Fruit fly (Drosophila melanogaster) whole organism, embryonic: Measurements from ENCODE around the gene UQCR-C1.

ENCODE experiments used
- BEAF-32 ChIP-seq: fragments of 200-800 bp; sonication (Bioruptor generic); optimal IDR thresholded peaks from 3 replicates; lab custom pipeline; 2017; ENCODE audit warnings: missing biosample characterization, missing genetic modification characterization, mild to moderate bottlenecking, moderate library complexity, missing genetic modification reagents
- Blimp-1 ChIP-seq: fragments of 200-800 bp; sonication (Bioruptor generic); optimal IDR thresholded peaks from 3 replicates; lab custom pipeline; 2018; ENCODE audit warnings: missing biosample characterization, missing genetic modification characterization, mild to moderate bottlenecking, moderate library complexity, missing genetic modification reagents
- CG1024 ChIP-seq: fragments of 200-800 bp; sonication (Bioruptor generic); IDR thresholded peaks from 2 replicates; pipeline ENCODE4 v1.3.6; 2022; ENCODE audit warnings: missing biosample characterization, missing genetic modification characterization
- CG13624 ChIP-seq: fragments of 200-800 bp; sonication (Bioruptor generic); optimal IDR thresholded peaks from 2 replicates; lab custom pipeline; 2016; ENCODE audit warnings: missing biosample characterization, missing genetic modification characterization
- CG16779 ChIP-seq: fragments of 200-800 bp; sonication (Bioruptor generic); IDR thresholded peaks from 2 replicates; pipeline ENCODE4 v1.3.6; 2022; ENCODE audit warnings: missing biosample characterization, missing genetic modification characterization
- CG17328 ChIP-seq: fragments of 200-800 bp; sonication (Bioruptor generic); IDR thresholded peaks from 2 replicates; pipeline ENCODE4 v1.3.6; 2022; ENCODE audit warnings: missing biosample characterization, missing genetic modification characterization
- CG17612 ChIP-seq: fragments of 200-800 bp; sonication (Bioruptor generic); IDR thresholded peaks from 2 replicates; pipeline ENCODE4 v1.3.6; 2022; ENCODE audit warnings: missing biosample characterization, missing genetic modification characterization
- CG17829 ChIP-seq: fragments of 200-800 bp; optimal IDR thresholded peaks from 2 replicates; lab custom pipeline; 2019; ENCODE audit warnings: missing biosample characterization, mild to moderate bottlenecking, missing genetic modification characterization, moderate library complexity
- CG1832 ChIP-seq: fragments of 200-800 bp; sonication (Bioruptor generic); optimal IDR thresholded peaks from 2 replicates; lab custom pipeline; 2017; ENCODE audit warnings: missing biosample characterization, mild to moderate bottlenecking, missing genetic modification characterization, inconsistent platforms
- CG32772 ChIP-seq: fragments of 200-800 bp; sonication (Bioruptor generic); IDR thresholded peaks from 2 replicates; pipeline ENCODE4 v1.3.6; 2022; ENCODE audit warnings: missing biosample characterization, missing genetic modification characterization
- CG4424 ChIP-seq: fragments of 200-800 bp; sonication (Bioruptor generic); optimal IDR thresholded peaks from 3 replicates; lab custom pipeline; 2016; ENCODE audit warnings: missing biosample characterization, missing genetic modification characterization
- CG7357 ChIP-seq: fragments of 200-800 bp; sonication (Bioruptor generic); IDR thresholded peaks from 3 replicates; pipeline ENCODE4 v1.3.6; 2022; ENCODE audit warnings: missing biosample characterization, missing genetic modification characterization
- CG9876 ChIP-seq: fragments of 200-800 bp; sonication (Bioruptor generic); optimal IDR thresholded peaks from 2 replicates; lab custom pipeline; 2016; ENCODE audit warnings: missing biosample characterization, missing genetic modification characterization
- Dek ChIP-seq: fragments of 200-800 bp; sonication (Bioruptor generic); optimal IDR thresholded peaks from 3 replicates; lab custom pipeline; 2019; ENCODE audit warnings: missing biosample characterization, mild to moderate bottlenecking, missing genetic modification characterization, moderate library complexity
- E2f1 ChIP-seq: fragments of 200-800 bp; sonication (Bioruptor generic); IDR thresholded peaks from 2 replicates; pipeline ENCODE4 v1.3.6; 2022; ENCODE audit warnings: missing biosample characterization, missing genetic modification characterization
- Ets65A ChIP-seq: fragments of 200-800 bp; sonication (Bioruptor generic); peaks from one replicate; lab custom pipeline; 2016; ENCODE audit warnings: missing biosample characterization, missing genetic modification characterization
- MTF-1 ChIP-seq: fragments of 200-800 bp; sonication (Bioruptor generic); optimal IDR thresholded peaks from 2 replicates; lab custom pipeline; 2018; ENCODE audit warnings: missing biosample characterization, mild to moderate bottlenecking, missing genetic modification characterization, borderline replicate concordance
- Myb ChIP-seq: fragments of 200-800 bp; sonication (Bioruptor generic); optimal IDR thresholded peaks from 2 replicates; lab custom pipeline; 2016; ENCODE audit warnings: missing biosample characterization, missing genetic modification characterization
- NFAT ChIP-seq: fragments of 200-800 bp; sonication (Bioruptor generic); IDR thresholded peaks from 2 replicates; pipeline ENCODE4 v1.3.6; 2022; ENCODE audit warnings: missing biosample characterization, missing genetic modification characterization
- Pdp1 ChIP-seq, 2 experiments: fragments of 200-800 bp; sonication (Bioruptor generic); optimal IDR thresholded peaks; 3 replicates each; lab custom pipeline; 2016; ENCODE audit warnings: missing biosample characterization in 2 of 2, missing genetic modification characterization in 2 of 2, mild to moderate bottlenecking in 1 of 2, moderate library complexity in 1 of 2
- Ptx1 ChIP-seq: fragments of 200-800 bp; sonication (Bioruptor generic); IDR thresholded peaks from 2 replicates; pipeline ENCODE4 v1.3.6; 2022; ENCODE audit warnings: missing biosample characterization, missing genetic modification characterization
- Sox102F ChIP-seq: fragments of 200-800 bp; sonication (Bioruptor generic); optimal IDR thresholded peaks from 2 replicates; lab custom pipeline; 2018; ENCODE audit warnings: missing biosample characterization, mild to moderate bottlenecking, missing genetic modification characterization, moderate library complexity
- Taf1 ChIP-seq: fragments of 200-800 bp; sonication (Bioruptor generic); IDR thresholded peaks from 2 replicates; pipeline ENCODE4 v1.3.6; 2022; ENCODE audit warnings: missing biosample characterization, missing genetic modification characterization
- Xbp1 ChIP-seq: fragments of 200-800 bp; sonication (Bioruptor generic); optimal IDR thresholded peaks from 3 replicates; lab custom pipeline; 2016; ENCODE audit warnings: missing biosample characterization, mild to moderate bottlenecking, missing genetic modification characterization
- cad ChIP-seq: fragments of >200 bp; optimal IDR thresholded peaks from 2 replicates; lab custom pipeline; 2017; ENCODE audit warnings: missing biosample characterization, missing genetic modification characterization
- chif ChIP-seq, 2 experiments: fragments of 200-800 bp; sonication (Bioruptor generic); optimal IDR thresholded peaks; 3 replicates each; lab custom pipeline; 2016; ENCODE audit warnings: missing biosample characterization in 2 of 2, missing genetic modification characterization in 2 of 2
- chn ChIP-seq: fragments of 200-800 bp; sonication (Bioruptor generic); optimal IDR thresholded peaks from 2 replicates; lab custom pipeline; 2016; ENCODE audit warnings: missing biosample characterization, missing genetic modification characterization
- ci ChIP-seq: fragments of 200-800 bp; sonication (Bioruptor generic); IDR thresholded peaks from 3 replicates; pipeline ENCODE4 v1.3.6; 2022; ENCODE audit warnings: missing biosample characterization, missing genetic modification characterization
- dmrt99B ChIP-seq: fragments of 200-800 bp; sonication (Bioruptor generic); optimal IDR thresholded peaks from 2 replicates; lab custom pipeline; 2018; ENCODE audit warnings: missing biosample characterization, mild to moderate bottlenecking, missing genetic modification characterization, moderate library complexity
- ewg ChIP-seq: fragments of 200-800 bp; sonication (Bioruptor generic); optimal IDR thresholded peaks from 3 replicates; lab custom pipeline; 2017; ENCODE audit warnings: mild to moderate bottlenecking, missing biosample characterization, missing genetic modification reagents, missing genetic modification characterization
- gem ChIP-seq: fragments of 200-800 bp; sonication (Bioruptor generic); optimal IDR thresholded peaks from 2 replicates; lab custom pipeline; 2019; ENCODE audit warnings: missing biosample characterization, mild to moderate bottlenecking, missing genetic modification characterization, moderate library complexity
- ham ChIP-seq: fragments of 200-800 bp; sonication (Bioruptor generic); IDR thresholded peaks from 2 replicates; pipeline ENCODE4 v1.3.6; 2022; ENCODE audit warnings: missing biosample characterization, missing genetic modification characterization
- kay ChIP-seq: fragments of 200-800 bp; sonication (Bioruptor generic); optimal IDR thresholded peaks from 2 replicates; lab custom pipeline; 2016; ENCODE audit warnings: missing biosample characterization, missing genetic modification characterization
- lbe ChIP-seq: fragments of 200-800 bp; sonication (Bioruptor generic); optimal IDR thresholded peaks from 2 replicates; lab custom pipeline; 2016; ENCODE audit warnings: missing biosample characterization, mild to moderate bottlenecking, missing genetic modification characterization
- lmd ChIP-seq: fragments of 200-800 bp; sonication (Bioruptor generic); IDR thresholded peaks from 2 replicates; pipeline ENCODE4 v1.3.6; 2022; ENCODE audit warnings: missing biosample characterization, missing genetic modification characterization
- nom ChIP-seq: fragments of 200-800 bp; sonication (Bioruptor generic); optimal IDR thresholded peaks from 2 replicates; lab custom pipeline; 2017; ENCODE audit warnings: missing biosample characterization, missing genetic modification characterization, mild to moderate bottlenecking, moderate library complexity, missing genetic modification reagents
- pho ChIP-seq: fragments of 200-800 bp; sonication (Bioruptor generic); optimal IDR thresholded peaks from 2 replicates; lab custom pipeline; 2016; ENCODE audit warnings: missing biosample characterization, missing genetic modification characterization
- prd ChIP-seq, 3 experiments: fragments of >200 bp in 2 of 3; fragments of 200-800 bp in 1 of 3; sonication (Bioruptor generic) in 1 of 3; optimal IDR thresholded peaks in 2 of 3; IDR thresholded peaks in 1 of 3; 2 replicates in 2 of 3; 3 replicates in 1 of 3; pipeline versions ENCODE4 v1.3.6 to Lab custom; 2017 to 2022; ENCODE audit warnings: missing biosample characterization in 1 of 3, missing genetic modification characterization in 1 of 3
- psq ChIP-seq: fragments of 200-800 bp; sonication (Bioruptor generic); optimal IDR thresholded peaks from 2 replicates; lab custom pipeline; 2017; ENCODE audit warnings: missing biosample characterization, missing genetic modification characterization
- sc ChIP-seq, 3 experiments: fragments of >200 bp in 2 of 3; fragments of 200-800 bp in 1 of 3; sonication (Bioruptor generic) in 1 of 3; optimal IDR thresholded peaks; 2 replicates in 2 of 3; 3 replicates in 1 of 3; lab custom pipeline; 2017; ENCODE audit warnings: mild to moderate bottlenecking in 1 of 3, missing biosample characterization in 1 of 3, missing genetic modification characterization in 1 of 3, missing genetic modification reagents in 1 of 3
- sens ChIP-seq: fragments of 200-800 bp; sonication (Bioruptor generic); peaks from one replicate; lab custom pipeline; 2016; ENCODE audit warnings: missing biosample characterization, missing genetic modification characterization
- so ChIP-seq: fragments of 200-800 bp; sonication (Bioruptor generic); IDR thresholded peaks from 3 replicates; pipeline ENCODE4 v1.3.6; 2022; ENCODE audit warnings: missing biosample characterization, missing genetic modification characterization
- sqz ChIP-seq: fragments of 200-800 bp; sonication (Bioruptor generic); optimal IDR thresholded peaks from 3 replicates; lab custom pipeline; 2018; ENCODE audit warnings: missing biosample characterization, mild to moderate bottlenecking, missing genetic modification characterization
- tin ChIP-seq: fragments of 200-800 bp; sonication (Bioruptor generic); optimal IDR thresholded peaks from 3 replicates; lab custom pipeline; 2016; ENCODE audit warnings: missing biosample characterization, missing genetic modification characterization
- tio ChIP-seq: fragments of 200-800 bp; sonication (Bioruptor generic); optimal IDR thresholded peaks from 2 replicates; lab custom pipeline; 2017; ENCODE audit warnings: missing biosample characterization, missing genetic modification characterization, inconsistent platforms
- tll ChIP-seq, 2 experiments: fragments of 200-800 bp in 1 of 2; fragments of >200 bp in 1 of 2; sonication (Bioruptor generic) in 1 of 2; optimal IDR thresholded peaks; 2 replicates each; lab custom pipeline; 2017 to 2019; ENCODE audit warnings: missing biosample characterization in 2 of 2, missing genetic modification characterization in 2 of 2, mild to moderate bottlenecking in 1 of 2, moderate library complexity in 1 of 2
- ttk ChIP-seq: fragments of 200-800 bp; sonication (Bioruptor generic); IDR thresholded peaks from 2 replicates; pipeline ENCODE4 v2.1.2; 2022; ENCODE audit warnings: missing biosample characterization, missing genetic modification characterization
- tx ChIP-seq: fragments of 200-800 bp; sonication (Bioruptor generic); optimal IDR thresholded peaks from 2 replicates; lab custom pipeline; 2016; ENCODE audit warnings: missing biosample characterization, missing genetic modification characterization
- wor ChIP-seq: fragments of 200-800 bp; sonication (Bioruptor generic); IDR thresholded peaks from 2 replicates; pipeline ENCODE4 v1.3.6; 2022; ENCODE audit warnings: missing biosample characterization, missing genetic modification characterization

The UQCR-C1 gene

DNA sequence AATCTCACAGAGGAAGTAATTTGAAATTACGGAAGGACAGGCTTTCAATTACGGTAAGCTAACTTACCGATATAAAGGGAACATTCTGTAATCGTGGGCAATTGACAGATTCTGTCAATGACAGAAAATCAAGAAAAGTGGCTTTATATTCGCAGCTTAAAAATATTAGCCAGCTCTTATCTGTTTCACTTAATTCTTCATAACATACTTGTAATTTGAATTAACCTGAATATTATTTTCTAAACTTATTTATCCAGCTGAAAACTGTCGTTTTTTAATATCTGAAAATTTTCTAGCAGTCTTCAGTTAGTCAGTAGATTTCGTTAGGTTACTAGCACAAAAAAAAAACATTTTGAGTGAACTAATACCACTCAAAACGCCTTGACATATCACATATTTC lies 45.3 kb upstream of the UQCR-C1 start, which contains the start of gene CG3610:
Gene CG3610 (plus strand): TSS at position 301 of the 400 bp plus-strand sequence.
- TF ChIP-seq sc (optimal IDR thresholded peaks at IDR 0.05; lab: Kevin White, UChicago) (no peak), sc (GFP tag; optimal IDR thresholded peaks at IDR 0.05; lab: Kevin White, UChicago) (no peak), lbe (GFP tag; lab: Kevin White, UChicago) (no peak), chn (no peak), Dek (tag; lab: Kevin White, UChicago) (no peak), Blimp-1 (no peak), tll (GFP tag; optimal IDR thresholded peaks at IDR 0.05; lab: Kevin White, UChicago) (no peak), nom (no peak), cad (GFP tag; lab: Kevin White, UChicago) (no peak), CG17829 (tag; lab: Kevin White, UChicago) (no peak), ewg (GFP tag; lab: Kevin White, UChicago) (no peak), kay (no peak), tx (GFP tag; lab: Kevin White, UChicago) (no peak), CG7357 (GFP tag; lab: Robert Waterston, UW) (no peak), CG17328 (GFP tag; lab: Robert Waterston, UW) (no peak), BEAF-32 (no peak), Myb (no peak), CG1024 (no peak), ham (no peak)

DNA sequence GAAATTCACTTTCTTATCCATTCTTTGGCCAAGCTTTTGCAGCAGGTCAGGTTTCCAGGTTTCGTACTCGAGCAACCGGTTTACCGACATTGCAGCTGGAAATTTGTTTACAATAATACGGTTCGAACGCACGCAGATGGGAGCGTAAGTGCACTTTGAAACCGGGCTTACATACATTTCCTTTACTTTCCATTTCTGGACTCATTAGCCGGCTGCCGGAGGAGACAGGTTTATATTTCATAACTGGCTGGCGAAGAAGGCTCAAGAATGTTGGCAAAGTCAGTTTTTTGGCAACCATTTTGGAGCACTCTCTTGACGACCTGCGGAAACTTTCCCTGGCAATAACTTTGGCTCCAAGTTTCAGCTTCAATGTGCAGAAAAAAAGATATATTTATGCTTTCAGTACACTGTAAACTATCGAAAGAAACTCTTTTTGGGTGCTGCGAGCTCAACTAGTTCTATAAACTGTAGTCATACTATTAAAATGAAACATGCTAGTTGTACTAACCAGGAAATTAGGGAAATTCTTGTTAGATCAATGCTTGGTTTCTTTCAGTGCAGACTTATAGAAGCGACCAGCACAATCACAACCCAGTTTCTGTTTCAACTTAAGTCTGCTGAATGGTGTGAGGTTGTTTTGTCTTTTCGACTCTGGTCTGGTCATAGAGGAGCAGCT lies 43.0 kb upstream of the UQCR-C1 start:
- TF ChIP-seq sqz (no peak), Sox102F (GFP tag; lab: Kevin White, UChicago) (peak; percentile 50), gem (tag; lab: Kevin White, UChicago) (peak; percentile 22), lmd (peak; percentile 14; the same call in 1 of the 2 replicates), dmrt99B (peak; percentile 9), so (peak; percentile 17; the same call in 1 of the 3 replicates), psq (GFP tag; lab: Kevin White, UChicago) (no peak), CG4424 (GFP tag; lab: Kevin White, UChicago) (no peak), Ets65A (GFP tag; lab: Kevin White, UChicago) (peak; percentile 74), Ptx1 (peak; percentile 31; the same call in 1 of the 2 replicates), tin (GFP tag; lab: Kevin White, UChicago) (no peak), CG13624 (GFP tag; lab: Kevin White, UChicago) (no peak), MTF-1 (GFP tag; lab: Kevin White, UChicago) (no peak), CG17612 (GFP tag; lab: Robert Waterston, UW) (no peak), wor (GFP tag; lab: Robert Waterston, UW) (0 out of 2 replicates have a peak, but pooled peaks have one; percentile 14), Taf1 (GFP tag; lab: Robert Waterston, UW) (no peak), Xbp1 (no peak), Blimp-1 (peak; percentile 54), CG16779 (GFP tag; lab: Robert Waterston, UW) (no peak), ttk (0 out of 2 replicates have a peak, but pooled peaks have one; percentile 37), NFAT (GFP tag; lab: Robert Waterston, UW) (no peak), ci (GFP tag; lab: Robert Waterston, UW) (peak; percentile 9; the same call in 1 of the 3 replicates), chif (GFP tag; optimal IDR thresholded peaks at IDR 0.05; lab: Kevin White, UChicago) (no peak), tio (GFP tag; lab: Kevin White, UChicago) (peak; percentile 8), CG9876 (GFP tag; lab: Kevin White, UChicago) (no peak), prd (optimal IDR thresholded peaks at IDR 0.05; lab: Kevin White, UChicago) (no peak), prd (GFP tag; IDR thresholded peaks at IDR 0.05; lab: Robert Waterston, UW) (peak; percentile 35; the same call in 1 of the 3 replicates), sens (GFP tag; lab: Kevin White, UChicago) (peak; percentile 82), pho (GFP tag; lab: Kevin White, UChicago) (no peak), CG1832 (GFP tag; lab: Kevin White, UChicago) (no peak), CG32772 (GFP tag; lab: Robert Waterston, UW) (0 out of 2 replicates have a peak, but pooled peaks have one; percentile 30), Pdp1 (GFP tag; optimal IDR thresholded peaks at IDR 0.05; lab: Kevin White, UChicago) (no peak), E2f1 (GFP tag; lab: Robert Waterston, UW) (0 out of 2 replicates have a peak, but pooled peaks have one; percentile 13)
